Worm (Caenorhabditis elegans) whole organism, L4 larva: ENCODE results near the gene T20D3.14.
"Not testable (repeated sequence)": the region's sequence is repeated elsewhere in the genome, so short reads cannot be mapped to it uniquely, and the experiment has no call there.

Experiments
- dmd-8 ChIP-seq: fragments of 200-800 bp; sonication (Bioruptor generic); IDR thresholded peaks from 2 replicates; pipeline ENCODE4 v1.3.6; 2022; ENCODE audit warnings: missing genetic modification characterization, missing compliant biosample characterization
- mxl-3 ChIP-seq: fragments of 200-800 bp; sonication (Bioruptor generic); optimal IDR thresholded peaks from 2 replicates; lab custom pipeline; 2018; ENCODE audit warnings: mild to moderate bottlenecking, missing genetic modification characterization, missing compliant biosample characterization
- nhr-48 ChIP-seq: sonication (generic microtip); optimal IDR thresholded peaks from 2 replicates; lab custom pipeline; 2016; ENCODE audit warnings: mild to moderate bottlenecking, missing genetic modification characterization, missing compliant biosample characterization

T20D3.14 gene

ce11 chrIV:9286305-9286704, 49.4 kb downstream of the T20D3.14 start, which contains the start of gene nhr-267:
TSS of gene nhr-267 (minus strand) at chrIV:9286405.
- not testable (repeated sequence) for TF ChIP-seq mxl-3 (GFP tag; lab: Kevin White, UChicago); dmd-8 (GFP tag; lab: Robert Waterston, UW); nhr-48 (tag; lab: Kevin White, UChicago)
- TF ChIP-seq, all 104 proteins: peak for 0; not testable (repeated sequence) for 104
